Fruit fly (Drosophila melanogaster) whole organism: ENCODE data around the gene CG12991.

Experiments used
- CG8478 ChIP-seq: fragments of >200 bp; optimal IDR thresholded peaks from 2 replicates; lab custom pipeline; 2018; ENCODE audit warnings: inconsistent platforms
- Dll ChIP-seq: fragments of >200 bp; optimal IDR thresholded peaks from 2 replicates; lab custom pipeline; 2017
- EcR ChIP-seq, 2 experiments: fragments of >200 bp; optimal IDR thresholded peaks; 2 replicates each; lab custom pipeline; 2017; ENCODE audit warnings: missing biosample characterization in 2 of 2, missing genetic modification characterization in 2 of 2, missing genetic modification reagents in 2 of 2
- pan ChIP-seq: fragments of >200 bp; optimal IDR thresholded peaks from 2 replicates; lab custom pipeline; 2017
- psq ChIP-seq: fragments of >200 bp; optimal IDR thresholded peaks from 2 replicates; lab custom pipeline; 2017
- usp ChIP-seq: fragments of >200 bp; optimal IDR thresholded peaks from 2 replicates; lab custom pipeline; 2017; ENCODE audit warnings: missing biosample characterization, missing genetic modification characterization, mixed read lengths

Gene CG12991

DNA sequence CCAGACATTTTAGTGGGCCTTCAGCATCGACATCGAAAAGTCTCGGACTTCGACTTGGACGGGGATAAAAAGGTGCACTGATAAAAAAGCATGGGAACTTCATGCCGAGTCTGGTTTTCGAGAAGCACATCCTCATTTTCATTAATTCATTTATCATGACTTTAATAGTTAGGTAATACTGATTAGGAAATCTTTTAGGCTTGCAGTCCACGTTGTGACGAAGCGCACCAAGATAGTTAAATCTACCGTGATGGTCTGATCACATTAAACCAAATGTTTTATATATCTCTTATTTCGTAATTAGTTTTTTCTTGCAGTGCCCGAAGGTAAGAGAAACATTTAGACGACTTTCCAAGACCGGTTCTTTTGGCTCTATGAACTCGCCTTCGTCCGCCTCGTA, 21.0 kb upstream of the CG12991 start:
- TF ChIP-seq Dll (lab: Kevin White, UChicago) (no peak), pan (lab: Kevin White, UChicago) (no peak), CG8478 (lab: Kevin White, UChicago) (no peak), psq (lab: Kevin White, UChicago) (no peak), usp (GFP tag; lab: Kevin White, UChicago) (no peak), EcR (GFP tag; optimal IDR thresholded peaks at IDR 0.05; lab: Kevin White, UChicago) (no peak)

DNA sequence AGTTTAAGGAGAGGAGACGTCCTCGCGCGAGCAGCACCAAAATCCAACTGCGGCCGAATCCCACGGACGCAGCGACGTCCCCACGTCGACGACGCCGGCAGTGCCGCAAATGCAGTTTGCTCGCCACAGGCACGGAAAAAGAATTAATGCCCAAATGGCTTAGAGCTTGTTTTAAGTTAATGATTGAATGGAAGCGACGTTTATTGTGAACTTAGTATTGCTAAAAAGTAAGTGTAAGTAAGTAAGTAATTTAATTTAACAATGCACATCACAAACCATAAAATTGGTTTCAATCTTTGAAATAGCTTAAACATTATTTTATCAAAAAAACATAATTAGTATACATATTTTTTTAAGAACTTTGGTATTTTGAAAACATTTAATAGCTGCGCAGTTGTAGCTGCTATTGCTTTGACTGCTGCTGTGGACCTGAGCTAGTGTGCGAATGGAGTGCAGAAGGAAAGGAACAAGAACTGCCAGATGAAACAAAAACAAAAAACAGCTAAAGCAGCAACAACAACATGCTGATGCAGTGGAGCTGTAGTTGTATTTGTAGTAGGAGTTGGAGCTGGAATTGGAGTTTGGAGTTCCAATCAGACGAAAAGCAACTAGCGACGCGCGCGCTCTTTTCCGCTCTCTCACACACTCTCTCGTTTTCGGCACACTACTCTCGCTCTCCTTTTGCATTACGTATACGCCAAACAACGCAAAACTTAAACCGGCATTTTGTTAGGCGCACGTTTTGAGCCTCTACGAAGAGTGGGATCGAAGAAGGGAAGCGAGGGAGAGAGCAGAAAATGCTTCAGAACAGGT, 18.3 kb upstream of the CG12991 start, which contains the start of gene CG43658:
Gene CG43658, minus strand, starts transcription at position 51 of the 813 bp plus-strand sequence.
- TF ChIP-seq psq (lab: Kevin White, UChicago) (no peak), EcR (GFP tag; optimal IDR thresholded peaks at IDR 0.05; lab: Kevin White, UChicago) (no peak), pan (lab: Kevin White, UChicago) (no peak), CG8478 (lab: Kevin White, UChicago) (no peak), usp (GFP tag; lab: Kevin White, UChicago) (no peak), Dll (lab: Kevin White, UChicago) (no peak)

DNA sequence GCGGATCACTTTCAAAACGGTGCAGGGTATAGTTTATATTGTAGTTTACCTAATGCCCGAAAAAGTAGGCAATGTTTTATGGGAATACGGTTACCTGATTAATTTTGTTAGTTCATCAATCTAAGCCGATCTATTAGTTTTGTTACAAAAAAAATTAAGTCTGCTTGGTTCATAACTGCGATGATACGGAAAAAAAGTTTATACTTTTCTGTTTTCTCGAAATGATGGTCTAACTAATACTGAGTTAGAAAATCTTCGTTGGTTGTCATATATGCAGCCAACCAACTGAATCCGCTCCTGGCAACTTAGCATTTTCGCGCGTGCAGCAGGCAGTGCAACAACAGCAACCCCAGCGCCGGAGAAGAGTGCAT, 17.7 kb upstream of the CG12991 start:
- no peak for TF ChIP-seq Dll (lab: Kevin White, UChicago)
- no peak for TF ChIP-seq CG8478 (lab: Kevin White, UChicago)
- TF ChIP-seq psq (lab: Kevin White, UChicago), result no peak

DNA sequence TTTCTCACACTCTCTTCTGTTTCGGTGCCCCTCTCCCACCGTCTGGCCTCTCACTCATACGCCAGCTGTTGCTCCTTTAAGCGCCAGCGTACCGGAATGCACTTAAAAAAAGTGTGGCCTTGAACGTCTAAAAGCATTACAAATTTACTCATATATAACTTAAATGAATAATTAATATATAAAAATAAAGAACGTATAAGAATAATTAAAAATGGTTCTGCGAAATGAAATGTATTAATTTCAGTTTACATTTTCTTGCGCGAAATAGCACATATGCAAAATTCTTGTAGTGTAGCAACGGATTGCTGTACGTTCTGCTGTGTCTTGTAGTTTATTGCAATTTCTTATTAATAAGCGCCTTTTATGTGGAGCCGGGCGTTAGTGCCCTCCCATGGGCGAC, 17.1 kb upstream of the CG12991 start:
- no peak for TF ChIP-seq CG8478 (lab: Kevin White, UChicago)
- TF ChIP-seq Dll (lab: Kevin White, UChicago), result no peak
- no peak for TF ChIP-seq pan (lab: Kevin White, UChicago)
- TF ChIP-seq EcR (GFP tag; optimal IDR thresholded peaks at IDR 0.05; lab: Kevin White, UChicago), result no peak
- no peak for TF ChIP-seq usp (GFP tag; lab: Kevin White, UChicago)
- no peak for TF ChIP-seq psq (lab: Kevin White, UChicago)

DNA sequence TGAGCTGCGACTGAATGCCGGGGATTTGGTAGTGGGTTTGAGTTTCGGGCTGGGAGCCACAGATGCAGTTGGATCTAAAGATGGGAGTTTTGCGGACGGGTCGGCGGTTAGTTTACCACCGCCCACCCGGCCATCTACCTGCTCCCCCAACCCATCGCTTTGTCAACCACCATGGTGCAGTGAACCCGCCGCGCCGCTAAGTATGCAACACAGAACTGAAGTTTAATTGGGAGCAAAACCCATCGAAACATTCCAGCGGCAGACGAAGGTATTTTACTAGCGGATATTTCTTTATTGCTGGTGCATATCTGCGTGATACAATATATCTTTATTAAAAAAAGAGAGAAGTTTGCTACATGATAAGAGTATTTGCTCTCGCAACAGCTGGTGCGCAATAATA, 13.5 kb upstream of the CG12991 start:
- peak in 1 of 2 experiments; percentile 68 for TF ChIP-seq EcR (GFP tag; optimal IDR thresholded peaks at IDR 0.05; lab: Kevin White, UChicago)
- TF ChIP-seq usp (GFP tag; lab: Kevin White, UChicago), result no peak
- TF ChIP-seq CG8478 (lab: Kevin White, UChicago), result no peak
- no peak for TF ChIP-seq pan (lab: Kevin White, UChicago)

DNA sequence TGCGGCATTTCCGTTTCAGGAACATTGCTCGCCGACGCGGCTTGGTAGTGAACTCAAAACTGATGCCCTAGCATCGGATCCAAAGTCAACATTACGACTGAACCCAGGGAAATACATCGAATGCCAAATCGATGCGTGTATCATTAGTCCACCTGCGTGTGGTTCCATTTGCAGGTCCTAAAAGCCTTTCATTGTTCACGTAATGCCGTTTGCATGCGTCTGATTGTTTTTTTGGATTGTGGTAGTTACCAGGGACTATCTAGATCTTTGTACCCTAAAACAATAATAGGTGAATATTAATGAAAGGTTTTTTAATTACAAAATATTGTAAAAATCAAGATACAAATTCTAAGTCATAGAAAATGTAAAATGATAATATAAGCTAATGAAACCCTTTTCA, 10.5 kb upstream of the CG12991 start, which contains the start of gene ppk23:
Gene ppk23, minus strand, starts transcription at position 101 of the 400 bp plus-strand sequence.
- TF ChIP-seq psq (lab: Kevin White, UChicago) (no peak), usp (GFP tag; lab: Kevin White, UChicago) (no peak), EcR (GFP tag; optimal IDR thresholded peaks at IDR 0.05; lab: Kevin White, UChicago) (no peak), pan (lab: Kevin White, UChicago) (no peak), CG8478 (lab: Kevin White, UChicago) (no peak), Dll (lab: Kevin White, UChicago) (no peak)

DNA sequence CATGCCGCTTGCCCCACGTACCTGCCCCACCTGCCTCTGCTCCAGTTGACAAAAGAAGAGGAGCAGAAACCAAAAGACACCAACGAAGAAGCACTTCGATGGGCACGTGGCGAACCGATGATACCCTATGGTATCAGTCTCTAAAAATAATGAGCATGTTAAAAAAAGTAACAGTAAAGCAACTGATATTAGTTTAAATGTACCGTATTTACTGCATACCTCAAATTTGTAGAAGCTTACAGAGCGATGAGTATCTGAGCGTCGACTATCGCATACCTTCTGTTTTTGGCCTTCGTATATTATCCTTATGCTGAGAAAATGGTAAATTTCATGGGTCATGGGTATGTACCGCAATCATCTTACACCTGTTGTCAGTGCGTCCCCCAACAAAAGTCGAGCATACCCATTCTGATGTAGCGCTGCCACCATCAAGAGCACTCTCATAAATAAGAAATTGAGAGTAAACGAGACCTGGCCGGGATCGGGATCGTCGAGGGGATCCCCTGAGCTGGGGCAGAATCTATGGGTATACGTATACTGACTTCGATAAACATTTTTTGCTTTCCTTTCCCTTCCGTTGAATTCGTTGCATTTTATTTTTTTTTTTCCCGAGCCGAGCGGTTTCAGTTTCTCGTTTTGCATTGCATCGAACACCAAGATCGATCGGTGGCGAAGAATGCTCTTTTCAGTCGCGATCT, 8.6 kb upstream of the CG12991 start:
- peak; percentile 87 for TF ChIP-seq pan (lab: Kevin White, UChicago)
- no peak for TF ChIP-seq CG8478 (lab: Kevin White, UChicago)

DNA sequence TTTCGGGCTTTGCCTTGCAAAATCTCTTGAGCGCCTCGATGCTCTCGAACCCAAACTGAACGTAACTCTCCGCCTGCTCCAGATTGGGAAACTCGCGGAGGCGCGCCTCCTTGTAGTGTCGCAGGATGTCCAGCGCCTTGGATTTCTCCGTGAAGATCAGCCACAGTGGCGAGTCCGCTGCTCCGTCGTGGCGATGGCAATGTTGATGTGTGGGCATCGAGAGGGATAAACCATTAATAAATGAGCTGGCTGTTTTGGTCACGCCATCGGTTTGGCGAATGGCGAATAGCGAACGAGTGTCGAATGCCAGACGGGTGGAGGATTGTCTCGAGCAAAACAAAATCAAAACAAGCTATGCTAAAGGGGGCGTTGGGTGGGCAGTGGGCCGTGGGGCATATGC, 3.8 kb upstream of the CG12991 start:
- TF ChIP-seq psq (lab: Kevin White, UChicago), result no peak
- TF ChIP-seq pan (lab: Kevin White, UChicago), result no peak
- no peak for TF ChIP-seq CG8478 (lab: Kevin White, UChicago)
- TF ChIP-seq Dll (lab: Kevin White, UChicago), result no peak
- TF ChIP-seq usp (GFP tag; lab: Kevin White, UChicago), result no peak
- no peak for TF ChIP-seq EcR (GFP tag; optimal IDR thresholded peaks at IDR 0.05; lab: Kevin White, UChicago)

DNA sequence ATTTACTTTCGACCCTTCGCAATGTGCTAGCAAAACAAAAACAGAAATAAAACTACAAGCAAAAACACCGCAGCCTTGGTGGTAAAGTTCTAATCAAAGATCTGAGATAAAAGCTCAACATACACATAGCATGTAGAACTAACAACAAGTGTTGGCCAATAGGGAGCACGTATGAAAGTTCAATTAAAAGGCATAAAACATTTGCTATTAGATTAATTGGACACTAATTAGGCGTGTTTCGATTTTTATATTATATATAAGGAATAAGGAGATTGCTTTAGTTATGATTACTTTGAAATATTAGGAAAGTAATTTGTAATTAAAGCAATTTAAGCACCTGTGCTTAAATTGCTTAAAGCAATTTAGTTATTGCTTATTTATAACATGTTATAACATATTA, 3.1 kb upstream of the CG12991 start:
- TF ChIP-seq pan (lab: Kevin White, UChicago), result no peak
- TF ChIP-seq usp (GFP tag; lab: Kevin White, UChicago), result no peak
- TF ChIP-seq psq (lab: Kevin White, UChicago), result no peak
- no peak for TF ChIP-seq Dll (lab: Kevin White, UChicago)
- no peak for TF ChIP-seq CG8478 (lab: Kevin White, UChicago)
- TF ChIP-seq EcR (GFP tag; optimal IDR thresholded peaks at IDR 0.05; lab: Kevin White, UChicago), result no peak

DNA sequence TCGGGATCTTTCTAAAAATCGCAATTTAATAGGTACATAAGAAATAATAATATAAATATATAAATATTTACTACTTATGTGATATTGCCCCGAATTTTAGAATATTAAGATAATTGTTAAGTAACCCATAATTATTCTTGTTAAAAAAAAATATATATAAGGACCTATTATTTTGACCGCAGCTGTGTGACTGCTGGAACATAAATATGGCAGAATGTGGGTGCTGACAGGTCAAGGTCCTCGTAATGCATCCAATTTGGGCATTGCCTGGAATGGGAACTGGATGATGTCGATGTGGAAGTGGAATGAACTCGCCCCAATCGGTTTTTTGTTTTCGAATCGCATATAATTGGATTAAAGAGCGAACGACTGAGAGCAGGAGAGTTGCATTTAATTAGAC, 2.3 kb upstream of the CG12991 start:
- no peak for TF ChIP-seq Dll (lab: Kevin White, UChicago)

DNA sequence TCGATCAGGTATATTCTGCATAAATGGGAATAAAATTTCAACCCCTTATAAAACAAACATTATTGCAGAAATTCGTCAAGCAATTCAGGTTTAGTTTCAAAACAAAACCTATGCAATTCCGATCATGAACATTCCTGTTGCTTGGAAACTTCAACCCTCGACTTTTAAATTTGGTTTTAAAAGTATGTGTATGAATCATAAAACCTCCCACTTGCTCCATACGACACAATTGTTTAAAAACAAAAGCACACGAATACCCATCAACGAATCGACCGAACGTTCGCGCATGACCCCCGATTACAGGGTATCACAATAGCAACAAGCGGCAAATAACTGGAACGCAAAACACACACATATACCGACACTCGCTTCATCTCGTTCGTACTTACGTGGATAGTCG, 1.5 kb upstream of the CG12991 start:
- TF ChIP-seq usp (GFP tag; lab: Kevin White, UChicago), result no peak
- TF ChIP-seq pan (lab: Kevin White, UChicago), result peak; percentile 89
- no peak for TF ChIP-seq EcR (GFP tag; optimal IDR thresholded peaks at IDR 0.05; lab: Kevin White, UChicago)
